Fruit fly (Drosophila melanogaster) whole organism, embryonic: ENCODE measurements around the gene CG32845.

Experiments used
- Adf1 ChIP-seq: fragments of 200-800 bp; sonication (Bioruptor generic); IDR thresholded peaks from 2 replicates; pipeline ENCODE4 v1.3.6; 2022; ENCODE audit warnings: missing biosample characterization, missing genetic modification characterization
- Antp ChIP-seq: fragments of 200-800 bp; sonication (Bioruptor generic); optimal IDR thresholded peaks from 3 replicates; lab custom pipeline; 2016; ENCODE audit warnings: missing biosample characterization, missing genetic modification characterization
- Awh ChIP-seq: fragments of 200-800 bp; sonication (Bioruptor generic); IDR thresholded peaks from 2 replicates; pipeline ENCODE4, ENCODE4 v1.3.6; 2022; ENCODE audit warnings: missing biosample characterization, missing genetic modification characterization
- Bdp1 ChIP-seq: fragments of 200-800 bp; sonication (Bioruptor generic); optimal IDR thresholded peaks from 3 replicates; lab custom pipeline; 2016; ENCODE audit warnings: missing biosample characterization, missing genetic modification characterization
- C15 ChIP-seq: fragments of 200-800 bp; sonication (Bioruptor generic); IDR thresholded peaks from 3 replicates; pipeline ENCODE4 v1.3.6; 2022; ENCODE audit warnings: missing biosample characterization, missing genetic modification characterization
- CG10147 ChIP-seq: fragments of 200-800 bp; sonication (Bioruptor generic); optimal IDR thresholded peaks from 2 replicates; lab custom pipeline; 2019; ENCODE audit warnings: missing biosample characterization, mild to moderate bottlenecking, missing genetic modification characterization, moderate library complexity
- CG10654 ChIP-seq: fragments of 200-800 bp; sonication (Bioruptor generic); optimal IDR thresholded peaks from 2 replicates; lab custom pipeline; 2016; ENCODE audit warnings: missing biosample characterization, missing genetic modification characterization
- CG10959 ChIP-seq: fragments of 200-800 bp; sonication (Bioruptor generic); IDR thresholded peaks from 2 replicates; pipeline ENCODE4 v1.3.6; 2022; ENCODE audit warnings: missing biosample characterization, missing genetic modification characterization
- CG11085 ChIP-seq: fragments of 200-800 bp; sonication (Bioruptor generic); IDR thresholded peaks from 2 replicates; pipeline ENCODE4 v1.3.6; 2022; ENCODE audit warnings: missing biosample characterization, missing genetic modification characterization
- CG11247 ChIP-seq: fragments of 200-800 bp; sonication (Bioruptor generic); IDR thresholded peaks from 2 replicates; pipeline ENCODE4 v1.3.6; 2022; ENCODE audit warnings: missing biosample characterization, missing genetic modification characterization
- CG11560 ChIP-seq: fragments of 200-800 bp; sonication (Bioruptor generic); IDR thresholded peaks from 3 replicates; pipeline ENCODE4 v1.3.6; 2022; ENCODE audit warnings: missing biosample characterization, missing genetic modification characterization
- CG14710 ChIP-seq: fragments of 200-800 bp; sonication (Bioruptor generic); optimal IDR thresholded peaks from 3 replicates; lab custom pipeline; 2019; ENCODE audit warnings: missing biosample characterization, mild to moderate bottlenecking, missing genetic modification characterization, moderate library complexity
- CG15073 ChIP-seq: fragments of 200-800 bp; sonication (Bioruptor generic); optimal IDR thresholded peaks from 2 replicates; lab custom pipeline; 2016; ENCODE audit warnings: missing biosample characterization, missing genetic modification characterization
- CG1603 ChIP-seq: fragments of 200-800 bp; sonication (Bioruptor generic); optimal IDR thresholded peaks from 2 replicates; lab custom pipeline; 2019; ENCODE audit warnings: missing biosample characterization, mild to moderate bottlenecking, missing genetic modification characterization, moderate library complexity
- CG17568 ChIP-seq: fragments of 200-800 bp; sonication (Bioruptor generic); optimal IDR thresholded peaks from 2 replicates; lab custom pipeline; 2018; ENCODE audit warnings: missing biosample characterization, mild to moderate bottlenecking, missing genetic modification characterization, moderate library complexity
- CG18476 ChIP-seq: fragments of 200-800 bp; sonication (Bioruptor generic); optimal IDR thresholded peaks from 2 replicates; lab custom pipeline; 2016; ENCODE audit warnings: missing biosample characterization, mild to moderate bottlenecking, missing genetic modification characterization
- CG31441 ChIP-seq: fragments of 200-800 bp; sonication (Bioruptor generic); IDR thresholded peaks from 2 replicates; pipeline ENCODE4 v1.3.6; 2022; ENCODE audit warnings: missing biosample characterization, missing genetic modification characterization
- CG34376 ChIP-seq: fragments of 200-800 bp; sonication (Bioruptor generic); optimal IDR thresholded peaks from 2 replicates; lab custom pipeline; 2018; ENCODE audit warnings: missing biosample characterization, mild to moderate bottlenecking, missing genetic modification characterization
- CG34422 ChIP-seq: fragments of 200-800 bp; sonication (Bioruptor generic); IDR thresholded peaks from 3 replicates; pipeline ENCODE4 v1.3.6; 2022; ENCODE audit warnings: missing biosample characterization, missing genetic modification characterization
- CG4707 ChIP-seq: fragments of 200-800 bp; sonication (Bioruptor generic); optimal IDR thresholded peaks from 2 replicates; lab custom pipeline; 2018; ENCODE audit warnings: missing biosample characterization, mild to moderate bottlenecking, missing genetic modification characterization, moderate library complexity
- CG5953 ChIP-seq: fragments of 200-800 bp; sonication (Bioruptor generic); IDR thresholded peaks from 2 replicates; pipeline ENCODE4 v1.3.6; 2022; ENCODE audit warnings: missing biosample characterization, missing genetic modification characterization
- CG6175 ChIP-seq: fragments of 200-800 bp; sonication (Bioruptor generic); IDR thresholded peaks from 3 replicates; pipeline ENCODE4 v1.3.6; 2022; ENCODE audit warnings: missing biosample characterization, missing genetic modification characterization
- CG6813 ChIP-seq: fragments of 200-800 bp; sonication (Bioruptor generic); optimal IDR thresholded peaks from 2 replicates; lab custom pipeline; 2017; ENCODE audit warnings: missing biosample characterization, missing genetic modification characterization, mild to moderate bottlenecking, moderate library complexity, missing genetic modification reagents
- CG7839 ChIP-seq: fragments of 200-800 bp; sonication (Bioruptor generic); optimal IDR thresholded peaks from 3 replicates; lab custom pipeline; 2018; ENCODE audit warnings: missing biosample characterization, mild to moderate bottlenecking, missing genetic modification characterization, moderate library complexity
- CHES-1-like ChIP-seq: fragments of 200-800 bp; sonication (Bioruptor generic); optimal IDR thresholded peaks from 2 replicates; lab custom pipeline; 2016; ENCODE audit warnings: missing biosample characterization, missing genetic modification characterization
- Chrac-16 ChIP-seq: fragments of 200-800 bp; sonication (Bioruptor generic); optimal IDR thresholded peaks from 3 replicates; lab custom pipeline; 2016; ENCODE audit warnings: missing biosample characterization, missing genetic modification characterization
- Dip3 ChIP-seq: fragments of 200-800 bp; sonication (Bioruptor generic); optimal IDR thresholded peaks from 3 replicates; lab custom pipeline; 2016; ENCODE audit warnings: missing biosample characterization, missing genetic modification characterization
- E2f2 ChIP-seq: fragments of 200-800 bp; sonication (Bioruptor generic); IDR thresholded peaks from 2 replicates; pipeline ENCODE4 v1.3.6; 2022; ENCODE audit warnings: missing biosample characterization, missing genetic modification characterization
- Ets65A ChIP-seq: fragments of 200-800 bp; sonication (Bioruptor generic); peaks from one replicate; lab custom pipeline; 2016; ENCODE audit warnings: missing biosample characterization, missing genetic modification characterization
- GATAe ChIP-seq: fragments of 200-800 bp; sonication (Bioruptor generic); conservative IDR thresholded peaks from 2 replicates; pipeline ENCODE4 v1.3.6; 2022; ENCODE audit warnings: missing biosample characterization, missing genetic modification characterization
- H15 ChIP-seq: fragments of 200-800 bp; sonication (Bioruptor generic); IDR thresholded peaks from 3 replicates; pipeline ENCODE4 v1.3.6; 2022; ENCODE audit warnings: missing biosample characterization, missing genetic modification characterization
- H2.0 ChIP-seq: fragments of 200-800 bp; sonication (Bioruptor generic); IDR thresholded peaks from 2 replicates; pipeline ENCODE4 v1.3.6; 2022; ENCODE audit warnings: missing biosample characterization, missing genetic modification characterization
- HmgZ ChIP-seq: fragments of 200-800 bp; sonication (Bioruptor generic); optimal IDR thresholded peaks from 2 replicates; lab custom pipeline; 2018; ENCODE audit warnings: missing biosample characterization, mild to moderate bottlenecking, missing genetic modification characterization
- Ptx1 ChIP-seq: fragments of 200-800 bp; sonication (Bioruptor generic); IDR thresholded peaks from 2 replicates; pipeline ENCODE4 v1.3.6; 2022; ENCODE audit warnings: missing biosample characterization, missing genetic modification characterization
- Usf ChIP-seq: fragments of 200-800 bp; sonication (Bioruptor generic); optimal IDR thresholded peaks from 2 replicates; lab custom pipeline; 2017; ENCODE audit warnings: missing genotype, missing biosample characterization, missing genetic modification characterization
- abd-A ChIP-seq: fragments of 200-800 bp; sonication (Bioruptor generic); optimal IDR thresholded peaks from 3 replicates; lab custom pipeline; 2019; ENCODE audit warnings: missing biosample characterization, mild to moderate bottlenecking, missing genetic modification characterization, moderate library complexity
- aop ChIP-seq: fragments of 200-800 bp; sonication (Bioruptor generic); IDR thresholded peaks from 2 replicates; pipeline ENCODE4 v1.3.6; 2022; ENCODE audit warnings: missing biosample characterization, missing genetic modification characterization
- crol ChIP-seq: fragments of 200-800 bp; sonication (Bioruptor generic); IDR thresholded peaks from 2 replicates; pipeline ENCODE4 v1.3.6; 2022; ENCODE audit warnings: missing biosample characterization, missing genetic modification characterization
- cwo ChIP-seq: fragments of 200-800 bp; sonication (Bioruptor generic); optimal IDR thresholded peaks from 3 replicates; lab custom pipeline; 2017; ENCODE audit warnings: missing biosample characterization, missing genetic modification characterization, mild to moderate bottlenecking, moderate library complexity, missing genetic modification reagents
- dmrt99B ChIP-seq: fragments of 200-800 bp; sonication (Bioruptor generic); optimal IDR thresholded peaks from 2 replicates; lab custom pipeline; 2018; ENCODE audit warnings: missing biosample characterization, mild to moderate bottlenecking, missing genetic modification characterization, moderate library complexity
- ewg ChIP-seq: fragments of 200-800 bp; sonication (Bioruptor generic); optimal IDR thresholded peaks from 3 replicates; lab custom pipeline; 2017; ENCODE audit warnings: mild to moderate bottlenecking, missing biosample characterization, missing genetic modification reagents, missing genetic modification characterization
- fd64A ChIP-seq: fragments of 200-800 bp; sonication (Bioruptor generic); optimal IDR thresholded peaks from 3 replicates; lab custom pipeline; 2018; ENCODE audit warnings: missing biosample characterization, mild to moderate bottlenecking, missing genetic modification characterization
- fd96Cb ChIP-seq: fragments of 200-800 bp; sonication (Bioruptor generic); optimal IDR thresholded peaks from 2 replicates; lab custom pipeline; 2018; ENCODE audit warnings: missing biosample characterization, mild to moderate bottlenecking, missing genetic modification characterization, moderate library complexity
- ken ChIP-seq: fragments of 200-800 bp; sonication (Bioruptor generic); IDR thresholded peaks from 3 replicates; pipeline ENCODE4 v1.3.6; 2022; ENCODE audit warnings: missing biosample characterization, missing genetic modification characterization
- oc ChIP-seq: fragments of 200-800 bp; sonication (Bioruptor generic); optimal IDR thresholded peaks from 2 replicates; lab custom pipeline; 2018; ENCODE audit warnings: missing biosample characterization, mild to moderate bottlenecking, missing genetic modification characterization, moderate library complexity
- pfk ChIP-seq: fragments of 200-800 bp; sonication (Bioruptor generic); optimal IDR thresholded peaks from 2 replicates; lab custom pipeline; 2018; ENCODE audit warnings: missing biosample characterization, mild to moderate bottlenecking, missing genetic modification characterization, moderate library complexity
- sc ChIP-seq, 3 experiments: fragments of >200 bp in 2 of 3; fragments of 200-800 bp in 1 of 3; sonication (Bioruptor generic) in 1 of 3; optimal IDR thresholded peaks; 2 replicates in 2 of 3; 3 replicates in 1 of 3; lab custom pipeline; 2017; ENCODE audit warnings: mild to moderate bottlenecking in 1 of 3, missing biosample characterization in 1 of 3, missing genetic modification characterization in 1 of 3, missing genetic modification reagents in 1 of 3
- trem ChIP-seq: fragments of 200-800 bp; optimal IDR thresholded peaks from 3 replicates; lab custom pipeline; 2019; ENCODE audit warnings: missing biosample characterization, mild to moderate bottlenecking, missing genetic modification characterization, moderate library complexity
- z ChIP-seq: fragments of 200-800 bp; sonication (Bioruptor generic); IDR thresholded peaks from 3 replicates; pipeline ENCODE4 v1.3.6; 2022; ENCODE audit warnings: missing biosample characterization, missing genetic modification characterization
- zfh2 ChIP-seq: fragments of 200-800 bp; sonication (Bioruptor generic); optimal IDR thresholded peaks from 2 replicates; lab custom pipeline; 2016; ENCODE audit warnings: missing biosample characterization, missing genetic modification characterization

CG32845 gene

DNA sequence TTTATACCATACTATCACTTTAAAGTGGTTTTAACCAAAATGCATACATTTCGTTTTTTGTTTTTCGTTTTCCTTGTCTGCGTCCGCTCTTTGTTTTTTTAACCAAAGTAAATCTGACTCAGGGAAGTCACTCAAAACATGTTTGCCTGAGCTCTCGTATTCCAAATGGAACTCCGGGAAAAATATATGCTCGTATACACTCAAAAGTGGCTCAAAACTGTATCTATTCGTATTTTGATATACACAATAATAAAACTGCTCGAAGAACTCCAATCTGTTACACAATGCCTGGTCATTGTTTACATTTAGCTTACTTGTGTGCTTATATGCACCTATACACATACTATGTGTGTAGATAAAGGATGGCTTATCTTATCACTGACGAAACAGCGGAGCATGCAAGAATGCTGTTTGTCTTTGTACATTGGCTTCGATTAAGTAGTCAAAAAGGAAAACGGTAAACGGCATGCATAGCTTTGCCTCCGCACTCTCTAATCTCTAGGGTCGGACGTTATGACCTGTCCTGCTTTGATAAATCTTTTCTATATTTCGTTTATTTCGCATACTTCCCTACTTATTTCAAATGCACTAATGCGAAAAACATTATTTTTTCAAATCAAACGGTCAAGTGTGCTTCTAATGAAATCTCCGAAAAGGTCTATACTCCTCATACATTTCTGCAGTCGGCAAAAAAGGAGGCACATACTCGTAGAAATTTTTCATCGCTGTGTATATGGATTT lies 2.3 kb downstream of the CG32845 start, which contains the start of gene miple2 (continued):
- TF ChIP-seq HmgZ (tag; lab: Kevin White, UChicago) (no peak), CG5953 (GFP tag; lab: Robert Waterston, UW) (no peak), Ets65A (no peak), Bdp1 (no peak), ewg (GFP tag; lab: Kevin White, UChicago) (no peak), CG34376 (GFP tag; lab: Kevin White, UChicago) (peak; percentile 69), CG14710 (tag; lab: Kevin White, UChicago) (peak; percentile 55), CG7839 (tag; lab: Kevin White, UChicago) (no peak), E2f2 (GFP tag; lab: Robert Waterston, UW) (no peak), CG34422 (GFP tag; lab: Robert Waterston, UW) (no peak), CG10959 (GFP tag; lab: Robert Waterston, UW) (no peak), sc (optimal IDR thresholded peaks at IDR 0.05; lab: Kevin White, UChicago) (no peak), sc (GFP tag; optimal IDR thresholded peaks at IDR 0.05; lab: Kevin White, UChicago) (peak; percentile 64), oc (peak; percentile 29), Ptx1 (GFP tag; lab: Robert Waterston, UW) (0 out of 2 replicates have a peak, but pooled peaks have one; percentile 9), CG1603 (peak; percentile 8), CHES-1-like (GFP tag; lab: Kevin White, UChicago) (peak; percentile 6), CG10147 (GFP tag; lab: Kevin White, UChicago) (no peak), zfh2 (GFP tag; lab: Kevin White, UChicago) (no peak), trem (tag; lab: Kevin White, UChicago) (no peak), crol (no peak), ken (GFP tag; lab: Robert Waterston, UW) (0 out of 3 replicates have a peak, but pooled peaks have one; percentile 25), fd96Cb (tag; lab: Kevin White, UChicago) (peak; percentile 20), CG6175 (GFP tag; lab: Robert Waterston, UW) (no peak), CG10654 (no peak), abd-A (tag; lab: Kevin White, UChicago) (peak; percentile 51), fd64A (GFP tag; lab: Kevin White, UChicago) (peak; percentile 70), dmrt99B (tag; lab: Kevin White, UChicago) (peak; percentile 61), Adf1 (GFP tag; lab: Robert Waterston, UW) (no peak), CG6813 (GFP tag; lab: Kevin White, UChicago) (peak; percentile 65), H2.0 (no peak), CG11247 (GFP tag; lab: Robert Waterston, UW) (no peak), Usf (GFP tag; lab: Kevin White, UChicago) (no peak), Antp (GFP tag; lab: Kevin White, UChicago) (no peak), Dip3 (GFP tag; lab: Kevin White, UChicago) (no peak), aop (GFP tag; lab: Robert Waterston, UW) (no peak), cwo (peak; percentile 32), CG4707 (peak; percentile 59), Awh (0 out of 2 replicates have a peak, but pooled peaks have one; percentile 31), CG15073 (GFP tag; lab: Kevin White, UChicago) (no peak), z (peak; percentile 98), pfk (GFP tag; lab: Kevin White, UChicago) (peak; percentile 66), GATAe (no peak; the same call in 1 of the 2 replicates), CG31441 (no peak; the same call in 1 of the 2 replicates), CG18476 (GFP tag; lab: Kevin White, UChicago) (no peak), CG11085 (GFP tag; lab: Robert Waterston, UW) (no peak), C15 (GFP tag; lab: Robert Waterston, UW) (no peak), CG17568 (GFP tag; lab: Kevin White, UChicago) (peak; percentile 25), H15 (no peak), CG11560 (no peak), Chrac-16 (GFP tag; lab: Kevin White, UChicago) (no peak)
